Worm (Caenorhabditis elegans) whole organism, L4/young adult: ENCODE results near the gene T02H6.10.

Source experiments
- W03F9.2 ChIP-seq: fragments of 150-350 bp; optimal IDR thresholded peaks from 2 replicates; lab custom pipeline; 2014; ENCODE audit warnings: missing biosample characterization, missing genetic modification characterization
- him-1 ChIP-seq: sonication (generic microtip); optimal IDR thresholded peaks from 2 replicates; lab custom pipeline; 2016; ENCODE audit warnings: missing genotype, missing genetic modification reagents, missing genetic modification characterization, missing compliant biosample characterization

DNA sequence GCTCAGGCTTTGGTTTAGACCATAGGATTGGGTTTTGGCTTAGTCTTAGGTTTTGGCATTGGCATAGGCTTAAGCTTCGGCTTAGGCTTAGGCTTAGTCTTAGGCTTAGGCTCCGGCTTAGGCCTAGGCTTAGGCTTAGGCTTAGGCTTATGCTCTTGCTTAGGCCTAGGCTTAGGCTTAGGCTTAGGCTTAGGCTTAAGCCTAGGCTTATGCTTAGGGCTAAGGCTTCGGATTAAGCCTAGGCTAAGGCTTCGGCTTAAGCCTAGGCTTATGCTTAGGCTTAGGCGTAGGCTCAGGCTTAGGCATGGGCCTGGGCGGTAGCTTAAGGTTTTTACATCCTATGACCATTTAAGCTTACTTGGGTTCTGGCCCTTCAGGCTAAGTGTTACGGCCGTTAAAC is 29.2 kb downstream of the T02H6.10 start:
- TF ChIP-seq him-1 (tag; lab: Kevin White, UChicago) (no peak), W03F9.2 (no peak)
